Worm (Caenorhabditis elegans) whole organism, L2 larva: ENCODE measurements around the gene C03A7.2.

Experiments
- C34F6.9 ChIP-seq: fragments of 150-350 bp; optimal IDR thresholded peaks from 2 replicates; lab custom pipeline; 2014; ENCODE audit warnings: missing biosample characterization, missing genetic modification characterization
- F13H6.1 ChIP-seq: sonication (generic microtip); optimal IDR thresholded peaks from 2 replicates; lab custom pipeline; 2016; ENCODE audit warnings: missing genetic modification characterization, missing compliant biosample characterization
- Y55F3AM.14 ChIP-seq: fragments of 200-800 bp; sonication (Bioruptor generic); optimal IDR thresholded peaks from 2 replicates; lab custom pipeline; 2018; ENCODE audit warnings: mild to moderate bottlenecking, missing genetic modification characterization, missing compliant biosample characterization
- ZK546.5 ChIP-seq: sonication (generic microtip); optimal IDR thresholded peaks from 2 replicates; lab custom pipeline; 2017; ENCODE audit warnings: missing biosample characterization, missing genetic modification characterization
- alr-1 ChIP-seq: fragments of 150-350 bp; optimal IDR thresholded peaks from 2 replicates; lab custom pipeline; 2014; ENCODE audit warnings: missing biosample characterization, missing genetic modification characterization
- aly-2 ChIP-seq: fragments of 150-350 bp; optimal IDR thresholded peaks from 2 replicates; lab custom pipeline; 2014; ENCODE audit warnings: missing biosample characterization, missing genetic modification characterization
- blmp-1 ChIP-seq: sonication (generic microtip); optimal IDR thresholded peaks from 2 replicates; lab custom pipeline; 2017; ENCODE audit warnings: missing genetic modification characterization, mild to moderate bottlenecking, missing compliant biosample characterization, antibody characterized with exemption, moderate library complexity; ENCODE audit not compliant: insufficient read depth
- ceh-16 ChIP-seq: fragments of 150-350 bp; optimal IDR thresholded peaks from 2 replicates; lab custom pipeline; 2014; ENCODE audit warnings: missing biosample characterization, missing genetic modification characterization
- ceh-82 ChIP-seq: fragments of 150-350 bp; optimal IDR thresholded peaks from 2 replicates; lab custom pipeline; 2014; ENCODE audit warnings: missing biosample characterization, missing genetic modification characterization
- crh-2 ChIP-seq: sonication (generic microtip); optimal IDR thresholded peaks from 2 replicates; lab custom pipeline; 2017; ENCODE audit warnings: missing biosample characterization, missing genetic modification characterization
- dmd-4 ChIP-seq: sonication (generic microtip); optimal IDR thresholded peaks from 2 replicates; lab custom pipeline; 2017; ENCODE audit warnings: missing biosample characterization, missing genetic modification characterization
- egl-27 ChIP-seq: sonication (generic microtip); optimal IDR thresholded peaks from 3 replicates; lab custom pipeline; 2017; ENCODE audit warnings: missing biosample characterization, missing genetic modification reagents, missing genetic modification characterization
- elt-1 ChIP-seq: fragments of 150-350 bp; optimal IDR thresholded peaks from 2 replicates; lab custom pipeline; 2014; ENCODE audit warnings: missing biosample characterization, missing genetic modification characterization
- elt-3 ChIP-seq: sonication (generic microtip); optimal IDR thresholded peaks from 2 replicates; lab custom pipeline; 2017; ENCODE audit warnings: missing biosample characterization, missing genetic modification characterization
- fos-1 ChIP-seq: fragments of 150-350 bp; optimal IDR thresholded peaks from 2 replicates; lab custom pipeline; 2014; ENCODE audit warnings: missing biosample characterization, missing genetic modification characterization
- gmeb-1 ChIP-seq: fragments of 150-350 bp; optimal IDR thresholded peaks from 2 replicates; lab custom pipeline; 2014; ENCODE audit warnings: missing biosample characterization, missing genetic modification characterization
- lin-13 ChIP-seq: fragments of 150-350 bp; optimal IDR thresholded peaks from 2 replicates; lab custom pipeline; 2014; ENCODE audit warnings: missing biosample characterization, missing genetic modification reagents, missing genetic modification characterization
- lsy-2 ChIP-seq, 2 experiments: fragments of 150-350 bp in 1 of 2; sonication (generic microtip) in 1 of 2; optimal IDR thresholded peaks; 2 replicates each; lab custom pipeline; 2014 to 2017; ENCODE audit warnings: missing biosample characterization in 2 of 2, missing genetic modification characterization in 2 of 2
- mab-5 ChIP-seq: fragments of 150-350 bp; optimal IDR thresholded peaks from 2 replicates; lab custom pipeline; 2014; ENCODE audit warnings: missing biosample characterization, missing genetic modification characterization
- mbf-1 ChIP-seq: sonication (generic microtip); optimal IDR thresholded peaks from 2 replicates; lab custom pipeline; 2017; ENCODE audit warnings: missing biosample characterization, missing genetic modification characterization
- mdl-1 ChIP-seq, 2 experiments: fragments of 150-350 bp in 1 of 2; sonication (generic microtip) in 1 of 2; optimal IDR thresholded peaks; 2 replicates each; lab custom pipeline; 2017; ENCODE audit warnings: missing biosample characterization in 2 of 2, missing genetic modification characterization in 2 of 2
- nhr-11 ChIP-seq: fragments of 150-350 bp; optimal IDR thresholded peaks from 2 replicates; lab custom pipeline; 2014; ENCODE audit warnings: missing biosample characterization, missing genetic modification characterization
- nhr-12 ChIP-seq: fragments of 150-350 bp; optimal IDR thresholded peaks from 2 replicates; lab custom pipeline; 2014; ENCODE audit warnings: missing biosample characterization, missing genetic modification characterization
- nhr-129 ChIP-seq: fragments of 150-350 bp; optimal IDR thresholded peaks from 2 replicates; lab custom pipeline; 2014; ENCODE audit warnings: missing biosample characterization, missing genetic modification characterization
- nhr-21 ChIP-seq: fragments of 150-350 bp; optimal IDR thresholded peaks from 2 replicates; lab custom pipeline; 2014; ENCODE audit warnings: missing biosample characterization, missing genetic modification characterization
- nhr-237 ChIP-seq: fragments of 150-350 bp; optimal IDR thresholded peaks from 2 replicates; lab custom pipeline; 2014; ENCODE audit warnings: missing biosample characterization, missing genetic modification characterization
- nhr-25 ChIP-seq: fragments of 150-350 bp; sonication (generic microtip); optimal IDR thresholded peaks from 3 replicates; lab custom pipeline; 2014; ENCODE audit warnings: missing biosample characterization, missing genetic modification characterization
- nhr-6 ChIP-seq: fragments of 150-350 bp; optimal IDR thresholded peaks from 2 replicates; lab custom pipeline; 2014; ENCODE audit warnings: missing biosample characterization, missing genetic modification characterization
- peb-1 ChIP-seq: fragments of 150-350 bp; optimal IDR thresholded peaks from 2 replicates; lab custom pipeline; 2014; ENCODE audit warnings: missing biosample characterization, missing genetic modification characterization
- sem-4 ChIP-seq: fragments of 150-350 bp; optimal IDR thresholded peaks from 2 replicates; lab custom pipeline; 2014; ENCODE audit warnings: missing biosample characterization, missing genetic modification reagents, missing genetic modification characterization
- skn-1 ChIP-seq: sonication (generic microtip); optimal IDR thresholded peaks from 2 replicates; lab custom pipeline; 2017; ENCODE audit warnings: missing biosample characterization, missing genetic modification characterization
- sma-3 ChIP-seq: sonication (generic microtip); optimal IDR thresholded peaks from 2 replicates; lab custom pipeline; 2016; ENCODE audit warnings: missing genetic modification reagents, missing genetic modification characterization, missing compliant biosample characterization
- sma-9 ChIP-seq, 2 experiments: fragments of 150-350 bp in 1 of 2; sonication (generic microtip) in 1 of 2; optimal IDR thresholded peaks; 2 replicates each; lab custom pipeline; 2014 to 2016; ENCODE audit warnings: missing genetic modification characterization in 2 of 2, mild to moderate bottlenecking in 1 of 2, missing biosample characterization in 1 of 2, missing compliant biosample characterization in 1 of 2, missing genetic modification reagents in 1 of 2, moderate library complexity in 1 of 2
- snpc-4 ChIP-seq: fragments of 150-350 bp; optimal IDR thresholded peaks from 2 replicates; lab custom pipeline; 2014; ENCODE audit warnings: missing biosample characterization, missing genetic modification characterization
- unc-55 ChIP-seq: fragments of 150-350 bp; sonication (generic microtip); optimal IDR thresholded peaks from 3 replicates; lab custom pipeline; 2014; ENCODE audit warnings: missing biosample characterization, missing genetic modification reagents, missing genetic modification characterization
- ztf-1 ChIP-seq: fragments of 200-800 bp; sonication (Bioruptor generic); conservative IDR thresholded peaks from 2 replicates; pipeline ENCODE4 v1.3.6; 2022; ENCODE audit warnings: missing genetic modification characterization, missing compliant biosample characterization
- ztf-11 ChIP-seq: sonication (generic microtip); optimal IDR thresholded peaks from 2 replicates; lab custom pipeline; 2017; ENCODE audit warnings: missing biosample characterization, missing genetic modification characterization

Gene C03A7.2

ce11 chrV:5181612-5182011 lies at the start of gene C03A7.2:
Gene C03A7.2, plus strand, starts transcription at chrV:5181912.
- TF ChIP-seq F13H6.1 (tag; lab: Kevin White, UChicago) (no peak), blmp-1 (no peak), lsy-2 (tag; optimal IDR thresholded peaks at IDR 0.05; lab: Kevin White, UChicago) (no peak), Y55F3AM.14 (GFP tag; lab: Kevin White, UChicago) (no peak)

- TF ChIP-seq ceh-16 (tag; lab: Kevin White, UChicago) = no peak
- no peak for TF ChIP-seq alr-1
- no peak for TF ChIP-seq aly-2
- no peak for TF ChIP-seq sma-9 (GFP tag; optimal IDR thresholded peaks at IDR 0.05; lab: Kevin White, UChicago)
- TF ChIP-seq sma-9 (tag; optimal IDR thresholded peaks at IDR 0.05; lab: Kevin White, UChicago) = no peak
- TF ChIP-seq ztf-1 (GFP tag; lab: Robert Waterston, UW) = no peak
- TF ChIP-seq skn-1 (tag; lab: Kevin White, UChicago) = no peak
- TF ChIP-seq nhr-11 (tag; lab: Kevin White, UChicago) = no peak
- TF ChIP-seq dmd-4 = no peak
- no peak for TF ChIP-seq ztf-11 (tag; lab: Kevin White, UChicago)
- no peak for TF ChIP-seq gmeb-1 (tag; lab: Kevin White, UChicago)
- TF ChIP-seq mab-5 (tag; lab: Kevin White, UChicago) = no peak
- no peak for TF ChIP-seq blmp-1
- TF ChIP-seq sma-3 (GFP tag; lab: Kevin White, UChicago) = no peak
- TF ChIP-seq F13H6.1 (tag; lab: Kevin White, UChicago) = no peak
Observed at ce11 chrV:5132441-5132840, 49.3 kb upstream of the C03A7.2 start, which contains the start of gene F14F9.4. Gene F14F9.4, plus strand, starts transcription at chrV:5132741.

- TF ChIP-seq gmeb-1 (tag; lab: Kevin White, UChicago) (no peak), sma-3 (GFP tag; lab: Kevin White, UChicago) (no peak), sem-4 (no peak), ztf-11 (tag; lab: Kevin White, UChicago) (no peak), ceh-16 (tag; lab: Kevin White, UChicago) (no peak), snpc-4 (tag; lab: Kevin White, UChicago) (no peak), ZK546.5 (tag; lab: Kevin White, UChicago) (no peak), ceh-82 (tag; lab: Kevin White, UChicago) (no peak), nhr-129 (tag; lab: Kevin White, UChicago) (no peak), egl-27 (no peak), lin-13 (GFP tag; lab: Kevin White, UChicago) (no peak), nhr-12 (tag; lab: Kevin White, UChicago) (no peak)
Observed at ce11 chrV:5137919-5138318, 43.8 kb upstream of the C03A7.2 start, which contains the start of gene F14F9.3. Gene F14F9.3, plus strand, starts transcription at chrV:5138219.

- TF ChIP-seq ceh-82 (tag; lab: Kevin White, UChicago) (no peak), ceh-16 (tag; lab: Kevin White, UChicago) (no peak), nhr-12 (tag; lab: Kevin White, UChicago) (no peak), C34F6.9 (no peak), fos-1 (tag; lab: Kevin White, UChicago) (no peak), peb-1 (tag; lab: Kevin White, UChicago) (no peak), mab-5 (tag; lab: Kevin White, UChicago) (no peak), snpc-4 (tag; lab: Kevin White, UChicago) (no peak), blmp-1 (no peak), mdl-1 (tag; optimal IDR thresholded peaks at IDR 0.05; lab: Kevin White, UChicago) (no peak)
Observed at ce11 chrV:5143785-5144184, 37.9 kb upstream of the C03A7.2 start, which contains the start of gene srh-129. Gene srh-129, minus strand, starts transcription at chrV:5143885.

- TF ChIP-seq skn-1 (tag; lab: Kevin White, UChicago) (no peak), nhr-25 (tag; lab: Kevin White, UChicago) (no peak), nhr-11 (tag; lab: Kevin White, UChicago) (no peak), elt-1 (tag; lab: Kevin White, UChicago) (no peak), nhr-237 (no peak), egl-27 (no peak), blmp-1 (no peak), mdl-1 (tag; optimal IDR thresholded peaks at IDR 0.05; lab: Kevin White, UChicago) (no peak), crh-2 (tag; lab: Kevin White, UChicago) (no peak), snpc-4 (tag; lab: Kevin White, UChicago) (no peak), lin-13 (GFP tag; lab: Kevin White, UChicago) (no peak), mbf-1 (no peak), elt-3 (tag; lab: Kevin White, UChicago) (no peak), nhr-6 (no peak), nhr-21 (tag; lab: Kevin White, UChicago) (no peak), unc-55 (no peak), ceh-82 (tag; lab: Kevin White, UChicago) (no peak)
Observed at ce11 chrV:5144541-5144940, 37.2 kb upstream of the C03A7.2 start, which contains the start of gene F14F9.2. Gene F14F9.2, plus strand, starts transcription at chrV:5144841.
